Fruit fly (Drosophila melanogaster) whole organism, embryonic: ENCODE data around the gene ck.

Source experiments
- Ada2b ChIP-seq: fragments of 200-800 bp; sonication (Bioruptor generic); IDR thresholded peaks from 2 replicates; pipeline ENCODE4 v1.3.6; 2022; ENCODE audit warnings: missing biosample characterization, missing genetic modification characterization
- CG1024 ChIP-seq: fragments of 200-800 bp; sonication (Bioruptor generic); IDR thresholded peaks from 2 replicates; pipeline ENCODE4 v1.3.6; 2022; ENCODE audit warnings: missing biosample characterization, missing genetic modification characterization
- CG11093 ChIP-seq: fragments of 200-800 bp; sonication (Bioruptor generic); IDR thresholded peaks from 3 replicates; pipeline ENCODE4 v1.3.6; 2022; ENCODE audit warnings: missing biosample characterization, missing genetic modification characterization
- CG11456 ChIP-seq: fragments of 200-800 bp; sonication (Bioruptor generic); IDR thresholded peaks from 3 replicates; pipeline ENCODE4 v1.3.6; 2022; ENCODE audit warnings: missing biosample characterization, missing genetic modification characterization
- CG11504 ChIP-seq: fragments of 200-800 bp; sonication (Bioruptor generic); optimal IDR thresholded peaks from 3 replicates; lab custom pipeline; 2019; ENCODE audit warnings: missing biosample characterization, mild to moderate bottlenecking, missing genetic modification characterization, moderate library complexity
- CG13894 ChIP-seq: fragments of 200-800 bp; sonication (Bioruptor generic); optimal IDR thresholded peaks from 3 replicates; lab custom pipeline; 2018; ENCODE audit warnings: missing biosample characterization, mild to moderate bottlenecking, missing genetic modification characterization, moderate library complexity
- CG15011 ChIP-seq: fragments of 200-800 bp; sonication (Bioruptor generic); optimal IDR thresholded peaks from 3 replicates; lab custom pipeline; 2018; ENCODE audit warnings: missing biosample characterization, mild to moderate bottlenecking, missing genetic modification characterization
- CG15696 ChIP-seq: fragments of 200-800 bp; sonication (Bioruptor generic); optimal IDR thresholded peaks from 2 replicates; lab custom pipeline; 2019; ENCODE audit warnings: missing biosample characterization, mild to moderate bottlenecking, missing genetic modification characterization, moderate library complexity
- CG1602 ChIP-seq: fragments of 200-800 bp; sonication (Bioruptor generic); optimal IDR thresholded peaks from 3 replicates; lab custom pipeline; 2016; ENCODE audit warnings: missing biosample characterization, missing genetic modification characterization
- CG16863 ChIP-seq: fragments of 200-800 bp; sonication (Bioruptor generic); optimal IDR thresholded peaks from 3 replicates; lab custom pipeline; 2016; ENCODE audit warnings: missing biosample characterization, missing genetic modification characterization
- CG1792 ChIP-seq: fragments of 200-800 bp; sonication (Bioruptor generic); optimal IDR thresholded peaks from 2 replicates; lab custom pipeline; 2016; ENCODE audit warnings: missing biosample characterization, missing genetic modification characterization
- CG18262 ChIP-seq: fragments of 200-800 bp; optimal IDR thresholded peaks from 3 replicates; lab custom pipeline; 2019; ENCODE audit warnings: missing biosample characterization, mild to moderate bottlenecking, missing genetic modification characterization, moderate library complexity
- CG18599 ChIP-seq: fragments of 200-800 bp; sonication (Bioruptor generic); optimal IDR thresholded peaks from 3 replicates; lab custom pipeline; 2017; ENCODE audit warnings: missing biosample characterization, missing genetic modification characterization, mild to moderate bottlenecking, moderate library complexity, missing genetic modification reagents
- CG2202 ChIP-seq: fragments of 200-800 bp; sonication (Bioruptor generic); optimal IDR thresholded peaks from 2 replicates; lab custom pipeline; 2018; ENCODE audit warnings: missing biosample characterization, mild to moderate bottlenecking, missing genetic modification characterization
- CG31441 ChIP-seq: fragments of 200-800 bp; sonication (Bioruptor generic); IDR thresholded peaks from 2 replicates; pipeline ENCODE4 v1.3.6; 2022; ENCODE audit warnings: missing biosample characterization, missing genetic modification characterization
- CG32772 ChIP-seq: fragments of 200-800 bp; sonication (Bioruptor generic); IDR thresholded peaks from 2 replicates; pipeline ENCODE4 v1.3.6; 2022; ENCODE audit warnings: missing biosample characterization, missing genetic modification characterization
- CG4707 ChIP-seq: fragments of 200-800 bp; sonication (Bioruptor generic); optimal IDR thresholded peaks from 2 replicates; lab custom pipeline; 2018; ENCODE audit warnings: missing biosample characterization, mild to moderate bottlenecking, missing genetic modification characterization, moderate library complexity
- CG5245 ChIP-seq: fragments of 200-800 bp; sonication (Bioruptor generic); optimal IDR thresholded peaks from 3 replicates; lab custom pipeline; 2016; ENCODE audit warnings: missing biosample characterization, missing genetic modification characterization
- CG6254 ChIP-seq: fragments of 200-800 bp; sonication (Bioruptor generic); optimal IDR thresholded peaks from 3 replicates; lab custom pipeline; 2017; ENCODE audit warnings: mild to moderate bottlenecking, missing biosample characterization, missing genetic modification reagents, missing genetic modification characterization
- CG6654 ChIP-seq: fragments of 200-800 bp; sonication (Bioruptor generic); optimal IDR thresholded peaks from 2 replicates; lab custom pipeline; 2017; ENCODE audit warnings: missing biosample characterization, mild to moderate bottlenecking, missing genetic modification characterization
- CG7786 ChIP-seq: fragments of 200-800 bp; sonication (Bioruptor generic); optimal IDR thresholded peaks from 2 replicates; lab custom pipeline; 2016; ENCODE audit warnings: missing biosample characterization, missing genetic modification characterization
- D19A ChIP-seq: fragments of 200-800 bp; optimal IDR thresholded peaks from 3 replicates; lab custom pipeline; 2019; ENCODE audit warnings: missing biosample characterization, mild to moderate bottlenecking, missing genetic modification characterization, moderate library complexity
- Dp ChIP-seq: fragments of 200-800 bp; sonication (Bioruptor generic); optimal IDR thresholded peaks from 2 replicates; lab custom pipeline; 2018; ENCODE audit warnings: missing biosample characterization, mild to moderate bottlenecking, missing genetic modification characterization, moderate library complexity
- Drgx ChIP-seq: fragments of 200-800 bp; sonication (Bioruptor generic); IDR thresholded peaks from 2 replicates; pipeline ENCODE4 v1.3.6; 2022; ENCODE audit warnings: missing biosample characterization, missing genetic modification characterization
- E2f1 ChIP-seq: fragments of 200-800 bp; sonication (Bioruptor generic); IDR thresholded peaks from 2 replicates; pipeline ENCODE4 v1.3.6; 2022; ENCODE audit warnings: missing biosample characterization, missing genetic modification characterization
- Fer1 ChIP-seq: fragments of 200-800 bp; sonication (Bioruptor generic); optimal IDR thresholded peaks from 2 replicates; lab custom pipeline; 2017; ENCODE audit warnings: missing biosample characterization, mild to moderate bottlenecking, missing genetic modification characterization
- Hr39 ChIP-seq: fragments of >200 bp; optimal IDR thresholded peaks from 2 replicates; lab custom pipeline; 2017
- MBD-R2 ChIP-seq: fragments of 200-800 bp; sonication (Bioruptor generic); IDR thresholded peaks from 2 replicates; pipeline ENCODE4 v1.3.6; 2022; ENCODE audit warnings: missing biosample characterization, missing genetic modification characterization
- NC2α ChIP-seq: fragments of 200-800 bp; sonication (Bioruptor generic); optimal IDR thresholded peaks from 2 replicates; lab custom pipeline; 2016; ENCODE audit warnings: missing biosample characterization, missing genetic modification characterization
- Neu2 ChIP-seq: fragments of 200-800 bp; sonication (Bioruptor generic); optimal IDR thresholded peaks from 3 replicates; lab custom pipeline; 2016; ENCODE audit warnings: missing biosample characterization, missing genetic modification characterization, borderline replicate concordance
- Sox100B ChIP-seq: fragments of 200-800 bp; sonication (Bioruptor generic); optimal IDR thresholded peaks from 3 replicates; lab custom pipeline; 2018; ENCODE audit warnings: missing biosample characterization, mild to moderate bottlenecking, missing genetic modification characterization
- ap ChIP-seq: fragments of 200-800 bp; sonication (Bioruptor generic); IDR thresholded peaks from 2 replicates; pipeline ENCODE4 v1.3.6; 2022; ENCODE audit warnings: missing biosample characterization, missing genetic modification characterization
- bcd ChIP-seq: fragments of 200-800 bp; sonication (Bioruptor generic); optimal IDR thresholded peaks from 2 replicates; lab custom pipeline; 2017; ENCODE audit warnings: missing biosample characterization, mild to moderate bottlenecking, missing genetic modification characterization
- crc ChIP-seq: fragments of 200-800 bp; sonication (Bioruptor generic); optimal IDR thresholded peaks from 2 replicates; lab custom pipeline; 2016; ENCODE audit warnings: missing biosample characterization, missing genetic modification characterization
- croc ChIP-seq: fragments of 200-800 bp; sonication (Bioruptor generic); conservative IDR thresholded peaks from 3 replicates; pipeline ENCODE4 v1.3.6; 2022; ENCODE audit warnings: missing biosample characterization, missing genetic modification characterization
- dati ChIP-seq: fragments of 200-800 bp; sonication (Bioruptor generic); IDR thresholded peaks from 2 replicates; pipeline ENCODE4 v1.3.6; 2022; ENCODE audit warnings: missing biosample characterization, missing genetic modification characterization
- esg ChIP-seq: fragments of 200-800 bp; sonication (Bioruptor generic); conservative IDR thresholded peaks from 2 replicates; pipeline ENCODE4 v1.3.6; 2022; ENCODE audit warnings: missing biosample characterization, missing genetic modification characterization
- eyg ChIP-seq: fragments of 200-800 bp; sonication (Bioruptor generic); optimal IDR thresholded peaks from 3 replicates; lab custom pipeline; 2016; ENCODE audit warnings: missing biosample characterization, missing genetic modification characterization
- fd3F ChIP-seq: fragments of 200-800 bp; sonication (Bioruptor generic); optimal IDR thresholded peaks from 2 replicates; lab custom pipeline; 2018; ENCODE audit warnings: missing biosample characterization, mild to moderate bottlenecking, missing genetic modification characterization, moderate library complexity
- fu2 ChIP-seq: fragments of 200-800 bp; sonication (Bioruptor generic); optimal IDR thresholded peaks from 2 replicates; lab custom pipeline; 2016; ENCODE audit warnings: missing biosample characterization, missing genetic modification characterization
- gro ChIP-seq: fragments of 200-800 bp; sonication (Bioruptor generic); optimal IDR thresholded peaks from 2 replicates; lab custom pipeline; 2016; ENCODE audit warnings: missing biosample characterization, missing genetic modification characterization
- gsb-n ChIP-seq: fragments of 200-800 bp; sonication (Bioruptor generic); optimal IDR thresholded peaks from 3 replicates; lab custom pipeline; 2018; ENCODE audit warnings: missing biosample characterization, mild to moderate bottlenecking, missing genetic modification characterization
- hkb ChIP-seq, 2 experiments: fragments of 200-800 bp in 1 of 2; fragments of >200 bp in 1 of 2; sonication (Bioruptor generic) in 1 of 2; IDR thresholded peaks in 1 of 2; optimal IDR thresholded peaks in 1 of 2; 2 replicates each; pipeline versions ENCODE4 v1.3.6 to Lab custom; 2017 to 2022; ENCODE audit warnings: missing biosample characterization in 1 of 2, missing genetic modification characterization in 1 of 2
- insv ChIP-seq, 2 experiments: fragments of 200-800 bp; sonication (Bioruptor generic); optimal IDR thresholded peaks; 3 replicates each; lab custom pipeline; 2016 to 2018; ENCODE audit warnings: missing biosample characterization in 2 of 2, missing genetic modification characterization in 2 of 2
- lola ChIP-seq, 3 experiments: fragments of >200 bp in 2 of 3; fragments of 200-800 bp in 1 of 3; sonication (Bioruptor generic) in 1 of 3; optimal IDR thresholded peaks; 2 replicates each; lab custom pipeline; 2017 to 2019; ENCODE audit warnings: missing biosample characterization in 3 of 3, missing genetic modification characterization in 3 of 3, mild to moderate bottlenecking in 1 of 3, moderate library complexity in 1 of 3
- scrt ChIP-seq: fragments of 200-800 bp; sonication (Bioruptor generic); optimal IDR thresholded peaks from 2 replicates; lab custom pipeline; 2018; ENCODE audit warnings: missing biosample characterization, mild to moderate bottlenecking, missing genetic modification characterization, moderate library complexity
- shn ChIP-seq: fragments of 200-800 bp; sonication (Bioruptor generic); optimal IDR thresholded peaks from 3 replicates; lab custom pipeline; 2016; ENCODE audit warnings: missing biosample characterization, missing genetic modification characterization
- sug ChIP-seq: fragments of 200-800 bp; optimal IDR thresholded peaks from 2 replicates; lab custom pipeline; 2019; ENCODE audit warnings: missing biosample characterization, mild to moderate bottlenecking, missing genetic modification characterization, moderate library complexity
- tin ChIP-seq: fragments of 200-800 bp; sonication (Bioruptor generic); optimal IDR thresholded peaks from 3 replicates; lab custom pipeline; 2016; ENCODE audit warnings: missing biosample characterization, missing genetic modification characterization
- trem ChIP-seq: fragments of 200-800 bp; optimal IDR thresholded peaks from 3 replicates; lab custom pipeline; 2019; ENCODE audit warnings: missing biosample characterization, mild to moderate bottlenecking, missing genetic modification characterization, moderate library complexity
- zfh1 ChIP-seq: fragments of 200-800 bp; sonication (Bioruptor generic); IDR thresholded peaks from 3 replicates; pipeline ENCODE4 v1.3.6; 2022; ENCODE audit warnings: missing biosample characterization, missing genetic modification characterization

The ck gene

DNA sequence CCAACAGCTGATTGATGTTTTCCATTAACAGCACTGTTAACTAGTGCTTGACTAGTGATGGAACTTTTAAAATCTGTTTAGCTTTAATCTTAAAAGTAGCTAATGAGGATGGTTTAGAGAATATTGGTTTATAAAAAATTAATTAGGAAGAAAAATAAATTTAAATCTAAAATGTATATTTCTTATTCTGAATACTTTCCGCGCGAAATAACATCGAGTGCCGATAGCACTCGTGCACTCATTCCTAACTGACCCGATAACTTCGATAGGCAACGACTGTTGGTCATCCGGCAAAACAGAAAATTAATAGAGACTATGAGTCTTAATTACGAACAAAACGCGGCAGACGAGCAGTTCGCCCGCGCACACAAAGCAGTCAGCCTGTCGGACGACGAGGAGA lies 48.0 kb downstream of the ck start, which contains the start of the genes THG and Rnmt (continued):
- no peak for TF ChIP-seq hkb (optimal IDR thresholded peaks at IDR 0.05; lab: Kevin White, UChicago)
- TF ChIP-seq hkb (GFP tag; IDR thresholded peaks at IDR 0.05; lab: Robert Waterston, UW), result peak; percentile 69
- TF ChIP-seq Hr39 (lab: Kevin White, UChicago), result no peak
- TF ChIP-seq CG11456 (GFP tag; lab: Robert Waterston, UW), result peak; percentile 85
- peak; percentile 87 for TF ChIP-seq CG1602
- peak; percentile 76 for TF ChIP-seq CG18262 (tag; lab: Kevin White, UChicago)
- peak; percentile 83 for TF ChIP-seq CG11504 (tag; lab: Kevin White, UChicago)
- no peak for TF ChIP-seq NC2α (GFP tag; lab: Kevin White, UChicago)
- TF ChIP-seq CG15011, result no peak
- peak; percentile 85 for TF ChIP-seq trem
- peak; percentile 43 for TF ChIP-seq CG6254 (GFP tag; lab: Kevin White, UChicago)
- TF ChIP-seq eyg, result peak; percentile 14
- peak; percentile 71 for TF ChIP-seq gsb-n
- no peak for TF ChIP-seq Neu2
- peak in 1 of 3 experiments; percentile 85 for TF ChIP-seq lola (GFP tag; optimal IDR thresholded peaks at IDR 0.05; lab: Kevin White, UChicago)
- TF ChIP-seq E2f1 (GFP tag; lab: Robert Waterston, UW), result peak; percentile 82
- TF ChIP-seq croc (GFP tag; lab: Robert Waterston, UW), result peak; percentile 65
- TF ChIP-seq crc, result peak; percentile 41
- TF ChIP-seq dati (GFP tag; lab: Robert Waterston, UW), result 0 out of 2 replicates have a peak, but pooled peaks have one; percentile 37
- peak; percentile 80 for TF ChIP-seq esg (GFP tag; lab: Robert Waterston, UW)
- TF ChIP-seq CG4707 (GFP tag; lab: Kevin White, UChicago), result peak; percentile 20
- TF ChIP-seq CG32772, result peak; percentile 76
- TF ChIP-seq CG15696 (tag; lab: Kevin White, UChicago), result peak; percentile 82
- peak; percentile 60 for TF ChIP-seq Sox100B
- TF ChIP-seq bcd (GFP tag; lab: Kevin White, UChicago), result peak; percentile 63
- TF ChIP-seq CG1792 (GFP tag; lab: Kevin White, UChicago), result peak; percentile 26
- TF ChIP-seq fd3F (GFP tag; lab: Kevin White, UChicago), result peak; percentile 81
- TF ChIP-seq CG7786 (GFP tag; lab: Kevin White, UChicago), result peak; percentile 50
- peak; percentile 53 for TF ChIP-seq Dp (GFP tag; lab: Kevin White, UChicago)
- peak; percentile 77 for TF ChIP-seq Fer1 (GFP tag; lab: Kevin White, UChicago)
- TF ChIP-seq CG2202 (tag; lab: Kevin White, UChicago), result peak; percentile 72
- TF ChIP-seq gro (GFP tag; lab: Kevin White, UChicago), result peak; percentile 67
- peak; percentile 59 for TF ChIP-seq CG5245 (GFP tag; lab: Kevin White, UChicago)
- TF ChIP-seq tin (GFP tag; lab: Kevin White, UChicago), result peak; percentile 86
- TF ChIP-seq sug (tag; lab: Kevin White, UChicago), result peak; percentile 83
- peak; percentile 77 for TF ChIP-seq CG31441 (GFP tag; lab: Robert Waterston, UW)
- TF ChIP-seq shn (GFP tag; lab: Kevin White, UChicago), result peak; percentile 33
- peak; percentile 55 for TF ChIP-seq Drgx (GFP tag; lab: Robert Waterston, UW)
- peak; percentile 48 for TF ChIP-seq scrt (GFP tag; lab: Kevin White, UChicago)
- no peak for TF ChIP-seq CG6654 (GFP tag; lab: Kevin White, UChicago)
- TF ChIP-seq CG1024 (GFP tag; lab: Robert Waterston, UW), result peak; percentile 70
- TF ChIP-seq CG18599 (GFP tag; lab: Kevin White, UChicago), result peak; percentile 82
- TF ChIP-seq zfh1 (GFP tag; lab: Robert Waterston, UW), result peak; percentile 90
- peak; percentile 35 for TF ChIP-seq CG16863 (GFP tag; lab: Kevin White, UChicago)
- TF ChIP-seq ap (GFP tag; lab: Robert Waterston, UW), result peak; percentile 74
- TF ChIP-seq D19A (tag; lab: Kevin White, UChicago), result peak; percentile 60
- TF ChIP-seq Ada2b (GFP tag; lab: Robert Waterston, UW), result peak; percentile 84
- TF ChIP-seq MBD-R2, result peak; percentile 93
- TF ChIP-seq insv (GFP tag; optimal IDR thresholded peaks at IDR 0.05; lab: Kevin White, UChicago), result peak in 1 of 2 experiments; percentile 43
- peak; percentile 5 for TF ChIP-seq fu2 (GFP tag; lab: Kevin White, UChicago)
- TF ChIP-seq CG11093 (GFP tag; lab: Robert Waterston, UW), result peak; percentile 42; the same call in 2 of the 3 replicates
- TF ChIP-seq CG13894 (tag; lab: Kevin White, UChicago), result peak; percentile 74
